Worm (Caenorhabditis elegans) whole organism, L3 larva: ENCODE data around the gene ZK899.3.
"Not testable (repeated sequence)": the region's sequence is repeated elsewhere in the genome, so short reads cannot be mapped to it uniquely, and the experiment has no call there.

ENCODE experiments used
- R02D3.7 ChIP-seq: fragments of 150-350 bp; optimal IDR thresholded peaks from 2 replicates; lab custom pipeline; 2014; ENCODE audit warnings: missing biosample characterization, missing genetic modification characterization
- egl-27 ChIP-seq: sonication (generic microtip); optimal IDR thresholded peaks from 4 replicates; lab custom pipeline; 2017; ENCODE audit warnings: missing biosample characterization, missing genetic modification reagents, missing genetic modification characterization
- fkh-10 ChIP-seq: sonication (generic microtip); optimal IDR thresholded peaks from 2 replicates; lab custom pipeline; 2017; ENCODE audit warnings: missing biosample characterization, missing genetic modification reagents, missing genetic modification characterization
- nhr-77 ChIP-seq: fragments of 150-350 bp; optimal IDR thresholded peaks from 2 replicates; lab custom pipeline; 2014; ENCODE audit warnings: missing biosample characterization, missing genetic modification characterization
- sea-2 ChIP-seq: fragments of 150-350 bp; sonication (generic microtip); optimal IDR thresholded peaks from 4 replicates; lab custom pipeline; 2014; ENCODE audit warnings: missing biosample characterization, missing genetic modification reagents, missing genetic modification characterization

- TF ChIP-seq sea-2 (GFP tag; lab: Kevin White, UChicago); egl-27 (tag; lab: Kevin White, UChicago); nhr-77 (tag; lab: Kevin White, UChicago); R02D3.7 (tag; lab: Kevin White, UChicago); fkh-10 (GFP tag; lab: Kevin White, UChicago): not testable (repeated sequence)
Observed at ce11 chrX:9460834-9461233, 7.9 kb downstream of the ZK899.3 start, which contains the start of gene ZK899.5.
